Fruit fly (Drosophila melanogaster) whole organism, adult: ENCODE measurements around the gene scaf6.

Experiments used
- CG11617 ChIP-seq: fragments of 200-800 bp; sonication (Bioruptor generic); optimal IDR thresholded peaks from 2 replicates; lab custom pipeline; 2017; ENCODE audit warnings: mild to moderate bottlenecking, missing biosample characterization, missing genetic modification reagents, missing genetic modification characterization
- CG12768 ChIP-seq: fragments of 200-800 bp; sonication (Bioruptor generic); optimal IDR thresholded peaks from 2 replicates; lab custom pipeline; 2017; ENCODE audit warnings: missing biosample characterization, missing genetic modification characterization, mild to moderate bottlenecking, moderate library complexity, missing genetic modification reagents
- CG14711 ChIP-seq: fragments of 200-800 bp; sonication (Bioruptor generic); optimal IDR thresholded peaks from 2 replicates; lab custom pipeline; 2018; ENCODE audit warnings: missing biosample characterization, mild to moderate bottlenecking, missing genetic modification characterization, moderate library complexity
- CG1620 ChIP-seq: fragments of 200-800 bp; sonication (Bioruptor generic); optimal IDR thresholded peaks from 2 replicates; lab custom pipeline; 2016; ENCODE audit warnings: missing biosample characterization, missing genetic modification characterization
- CG33017 ChIP-seq: fragments of 200-800 bp; sonication (Bioruptor generic); optimal IDR thresholded peaks from 2 replicates; lab custom pipeline; 2018; ENCODE audit warnings: missing biosample characterization, mild to moderate bottlenecking, missing genetic modification characterization, moderate library complexity
- CG5204 ChIP-seq: fragments of 200-800 bp; sonication (Bioruptor generic); optimal IDR thresholded peaks from 2 replicates; lab custom pipeline; 2016; ENCODE audit warnings: missing biosample characterization, missing genetic modification characterization
- CG7045 ChIP-seq: fragments of 200-800 bp; sonication (Bioruptor generic); optimal IDR thresholded peaks from 2 replicates; lab custom pipeline; 2017; ENCODE audit warnings: missing biosample characterization, mild to moderate bottlenecking, missing genetic modification characterization
- CG7101 ChIP-seq: fragments of 200-800 bp; sonication (Bioruptor generic); optimal IDR thresholded peaks from 2 replicates; lab custom pipeline; 2018; ENCODE audit warnings: missing biosample characterization, mild to moderate bottlenecking, missing genetic modification characterization, moderate library complexity
- Clk ChIP-seq: fragments of 200-800 bp; sonication (Bioruptor generic); optimal IDR thresholded peaks from 2 replicates; lab custom pipeline; 2017; ENCODE audit warnings: missing biosample characterization, missing genetic modification characterization
- Crg-1 ChIP-seq: fragments of 200-800 bp; sonication (Bioruptor generic); optimal IDR thresholded peaks from 2 replicates; lab custom pipeline; 2016; ENCODE audit warnings: missing biosample characterization, missing genetic modification characterization
- Hr96 ChIP-seq: fragments of 200-800 bp; sonication (Bioruptor generic); optimal IDR thresholded peaks from 2 replicates; lab custom pipeline; 2016; ENCODE audit warnings: missing biosample characterization, missing genetic modification characterization
- Mnt ChIP-seq: fragments of 200-800 bp; sonication (Bioruptor generic); optimal IDR thresholded peaks from 2 replicates; lab custom pipeline; 2016; ENCODE audit warnings: missing biosample characterization, mild to moderate bottlenecking, missing genetic modification characterization
- bab1 ChIP-seq: fragments of 200-800 bp; sonication (Bioruptor generic); optimal IDR thresholded peaks from 3 replicates; lab custom pipeline; 2019; ENCODE audit warnings: missing biosample characterization, mild to moderate bottlenecking, missing genetic modification characterization, moderate library complexity
- cic ChIP-seq: fragments of 200-800 bp; sonication (Bioruptor generic); optimal IDR thresholded peaks from 2 replicates; lab custom pipeline; 2017; ENCODE audit warnings: missing biosample characterization, mild to moderate bottlenecking, missing genetic modification characterization, moderate library complexity
- cnc ChIP-seq, 2 experiments: fragments of >200 bp; optimal IDR thresholded peaks; 2 replicates each; lab custom pipeline; 2017
- kay ChIP-seq: fragments of 200-800 bp; sonication (Bioruptor generic); peaks from one replicate; lab custom pipeline; 2016; ENCODE audit warnings: missing biosample characterization, missing genetic modification characterization, borderline replicate concordance
- ovo ChIP-seq: fragments of 200-800 bp; sonication (Bioruptor generic); optimal IDR thresholded peaks from 2 replicates; lab custom pipeline; 2016; ENCODE audit warnings: missing biosample characterization, missing genetic modification characterization
- pad ChIP-seq: fragments of 200-800 bp; sonication (Bioruptor generic); optimal IDR thresholded peaks from 3 replicates; lab custom pipeline; 2017; ENCODE audit warnings: missing biosample characterization, missing genetic modification characterization, mild to moderate bottlenecking, moderate library complexity, missing genetic modification reagents
- tj ChIP-seq: fragments of 200-800 bp; sonication (Bioruptor generic); optimal IDR thresholded peaks from 3 replicates; lab custom pipeline; 2017; ENCODE audit warnings: missing biosample characterization, mild to moderate bottlenecking, missing genetic modification characterization, moderate library complexity
- toe ChIP-seq: fragments of 200-800 bp; sonication (Bioruptor generic); optimal IDR thresholded peaks from 2 replicates; lab custom pipeline; 2016; ENCODE audit warnings: missing biosample characterization, missing genetic modification characterization

scaf6 gene

DNA sequence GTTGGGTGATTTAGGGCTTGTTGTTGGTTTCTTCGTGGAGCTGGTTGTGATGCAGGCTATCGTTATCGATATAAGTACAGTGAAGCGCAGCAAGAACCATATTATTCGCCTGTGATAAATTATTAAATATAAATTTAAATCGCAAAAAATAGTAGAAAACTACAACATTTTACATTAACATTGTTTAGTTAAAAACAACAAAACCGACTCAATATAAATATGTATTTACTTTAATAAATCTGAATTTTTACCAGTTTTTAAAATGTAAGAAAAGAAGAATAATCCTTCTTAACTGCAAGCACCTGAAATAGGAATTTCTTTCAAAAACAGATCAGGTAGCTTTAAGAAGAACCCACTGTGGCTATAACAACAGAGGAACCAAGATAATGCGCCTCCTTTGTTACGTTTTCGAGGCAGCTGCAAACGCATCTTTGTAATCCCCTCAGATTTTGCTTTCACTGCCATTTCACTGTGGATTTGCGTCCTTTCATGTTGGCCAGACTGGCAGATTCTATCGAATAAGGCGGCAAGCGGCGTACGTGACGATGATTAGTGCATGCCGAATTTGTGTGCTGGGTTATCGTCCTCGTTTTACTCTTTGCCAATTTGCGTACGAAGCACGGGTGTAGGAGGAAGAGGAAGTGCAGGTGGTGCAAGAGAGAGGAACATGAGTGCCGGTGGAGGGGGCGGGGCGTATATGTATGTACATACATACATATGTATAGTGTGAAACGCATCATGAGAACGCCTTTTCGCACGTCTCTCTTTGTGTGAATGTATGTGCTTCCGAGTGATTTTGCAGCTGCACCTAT lies 31.7 kb downstream of the scaf6 start:
- TF ChIP-seq CG12768 (GFP tag; lab: Kevin White, UChicago) (peak; percentile 35), kay (GFP tag; lab: Kevin White, UChicago) (peak; percentile 91), cnc (optimal IDR thresholded peaks at IDR 0.05; lab: Kevin White, UChicago) (peak in 1 of 2 experiments; percentile 19), Hr96 (GFP tag; lab: Kevin White, UChicago) (peak; percentile 18), Crg-1 (GFP tag; lab: Kevin White, UChicago) (no peak), cic (GFP tag; lab: Kevin White, UChicago) (peak; percentile 48), toe (GFP tag; lab: Kevin White, UChicago) (no peak)

DNA sequence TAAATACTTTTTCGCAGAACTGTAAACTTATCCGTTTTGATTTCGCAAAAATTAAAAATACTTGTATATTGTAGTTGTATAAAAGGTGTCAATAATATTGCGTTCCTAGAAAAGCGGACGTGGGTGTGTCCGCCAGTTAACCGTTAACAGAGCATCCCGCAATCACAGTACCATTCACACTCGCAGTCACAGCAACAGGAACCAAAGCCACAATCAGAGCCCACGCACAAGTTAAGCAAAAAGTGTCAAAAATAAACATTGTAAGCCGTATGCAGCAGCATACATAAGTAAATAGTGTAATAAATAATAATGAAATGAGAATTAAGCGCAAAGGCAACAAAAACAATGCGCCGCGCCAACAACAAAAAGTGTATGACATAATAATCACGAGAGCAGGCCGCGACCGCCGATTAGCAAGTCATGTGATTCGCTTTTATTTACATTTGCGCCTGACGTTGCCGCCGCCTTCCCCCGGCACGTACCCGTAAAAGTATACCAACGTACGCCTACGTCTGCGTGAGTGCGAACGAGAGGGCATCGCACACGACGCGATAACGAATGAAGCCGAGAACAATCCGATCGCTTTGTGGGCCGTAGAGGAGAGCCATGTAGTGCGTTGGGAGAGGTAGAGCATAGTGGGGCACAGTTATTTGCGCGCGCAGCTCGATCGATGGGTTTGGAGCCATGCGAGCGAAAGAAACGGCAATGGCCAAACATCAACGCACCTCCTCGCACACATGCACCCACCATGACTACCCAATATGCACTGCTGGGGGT lies 32.5 kb downstream of the scaf6 start:
- TF ChIP-seq kay (GFP tag; lab: Kevin White, UChicago) (no peak), CG11617 (peak; percentile 28), tj (peak; percentile 92), CG1620 (peak; percentile 17), cic (GFP tag; lab: Kevin White, UChicago) (peak; percentile 99), CG12768 (GFP tag; lab: Kevin White, UChicago) (peak; percentile 92), ovo (GFP tag; lab: Kevin White, UChicago) (peak; percentile 82), toe (GFP tag; lab: Kevin White, UChicago) (no peak), Mnt (GFP tag; lab: Kevin White, UChicago) (peak; percentile 92), Crg-1 (GFP tag; lab: Kevin White, UChicago) (peak; percentile 2), bab1 (GFP tag; lab: Kevin White, UChicago) (peak; percentile 74), CG5204 (GFP tag; lab: Kevin White, UChicago) (peak; percentile 53), CG33017 (tag; lab: Kevin White, UChicago) (peak; percentile 69), cnc (optimal IDR thresholded peaks at IDR 0.05; lab: Kevin White, UChicago) (peak in 1 of 2 experiments; percentile 76), Hr96 (GFP tag; lab: Kevin White, UChicago) (peak; percentile 78), pad (GFP tag; lab: Kevin White, UChicago) (peak; percentile 91), Clk (peak; percentile 38), CG7101 (tag; lab: Kevin White, UChicago) (peak; percentile 44), CG7045 (GFP tag; lab: Kevin White, UChicago) (peak; percentile 53), CG14711 (tag; lab: Kevin White, UChicago) (no peak)

DNA sequence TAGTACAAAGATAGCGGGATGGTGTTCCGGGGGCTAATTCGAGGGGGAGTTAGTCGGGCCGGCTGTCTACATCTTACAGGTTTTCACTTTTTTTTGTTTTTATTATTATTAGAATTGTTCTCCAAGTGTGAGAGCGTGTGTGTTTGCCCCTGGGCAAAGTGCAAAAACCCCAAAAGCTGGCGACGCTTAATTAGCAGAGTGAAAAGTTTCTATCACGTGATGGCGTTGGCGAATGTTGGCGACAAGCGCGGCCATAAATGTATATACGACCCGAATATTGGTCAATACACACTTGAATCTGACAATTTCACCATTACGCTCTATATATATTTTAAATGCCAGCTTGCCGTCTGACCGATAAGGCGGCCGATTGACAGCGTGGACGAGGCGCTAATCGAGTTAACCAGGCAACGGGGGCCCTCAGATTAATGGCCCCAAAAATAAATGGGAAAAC lies 33.4 kb downstream of the scaf6 start:
- TF ChIP-seq cic (GFP tag; lab: Kevin White, UChicago) (peak; percentile 47), toe (GFP tag; lab: Kevin White, UChicago) (peak; percentile 9), tj (peak; percentile 12), CG33017 (tag; lab: Kevin White, UChicago) (peak; percentile 2), kay (GFP tag; lab: Kevin White, UChicago) (peak; percentile 63), Crg-1 (GFP tag; lab: Kevin White, UChicago) (no peak), pad (GFP tag; lab: Kevin White, UChicago) (no peak), ovo (GFP tag; lab: Kevin White, UChicago) (no peak)

DNA sequence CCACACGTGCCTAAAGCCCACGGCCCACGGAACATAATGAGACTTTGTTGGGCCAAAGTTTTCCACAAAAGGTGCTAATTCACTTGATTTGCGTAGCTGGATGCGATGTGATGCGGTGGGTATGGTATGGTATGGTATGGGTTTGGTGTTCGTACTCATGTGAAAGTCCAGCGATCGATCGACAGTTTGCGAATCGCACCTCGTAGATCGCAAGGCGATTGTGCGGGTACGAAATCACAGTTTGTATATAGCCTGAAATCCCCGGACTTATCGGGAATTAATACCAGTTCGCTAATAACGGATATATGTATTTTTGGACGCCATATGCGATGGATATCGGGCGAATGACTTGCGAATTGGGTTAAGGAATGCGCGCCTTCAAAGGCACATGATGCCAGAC lies 34.4 kb downstream of the scaf6 start:
- no peak for TF ChIP-seq CG7045 (GFP tag; lab: Kevin White, UChicago)
- TF ChIP-seq tj = no peak
- TF ChIP-seq Hr96 (GFP tag; lab: Kevin White, UChicago) = no peak
- peak; percentile 75 for TF ChIP-seq CG12768 (GFP tag; lab: Kevin White, UChicago)
- TF ChIP-seq CG5204 (GFP tag; lab: Kevin White, UChicago) = no peak
- TF ChIP-seq bab1 (GFP tag; lab: Kevin White, UChicago) = no peak
- peak in 1 of 2 experiments; percentile 19 for TF ChIP-seq cnc (optimal IDR thresholded peaks at IDR 0.05; lab: Kevin White, UChicago)

DNA sequence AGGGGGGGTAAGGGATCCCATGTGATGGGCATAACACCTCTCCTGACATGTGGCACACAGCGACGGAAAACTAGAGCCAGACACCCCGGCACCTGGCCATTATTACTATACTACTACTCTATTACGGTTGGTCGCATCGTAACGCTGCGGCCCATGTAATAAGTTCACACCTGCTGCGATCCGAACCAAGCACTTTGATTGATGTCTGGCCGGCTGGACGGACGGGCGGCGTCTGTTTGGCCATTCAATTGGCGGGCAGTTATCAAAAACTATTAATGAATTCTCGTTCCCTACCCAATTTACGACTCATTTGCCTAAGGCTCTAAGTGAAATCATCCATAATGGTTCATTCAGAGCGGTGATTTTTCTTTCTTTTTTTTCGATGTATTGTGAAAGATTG lies 34.9 kb downstream of the scaf6 start:
- TF ChIP-seq cic (GFP tag; lab: Kevin White, UChicago) (peak; percentile 7), kay (GFP tag; lab: Kevin White, UChicago) (peak; percentile 88), pad (GFP tag; lab: Kevin White, UChicago) (no peak), Mnt (GFP tag; lab: Kevin White, UChicago) (no peak)

DNA sequence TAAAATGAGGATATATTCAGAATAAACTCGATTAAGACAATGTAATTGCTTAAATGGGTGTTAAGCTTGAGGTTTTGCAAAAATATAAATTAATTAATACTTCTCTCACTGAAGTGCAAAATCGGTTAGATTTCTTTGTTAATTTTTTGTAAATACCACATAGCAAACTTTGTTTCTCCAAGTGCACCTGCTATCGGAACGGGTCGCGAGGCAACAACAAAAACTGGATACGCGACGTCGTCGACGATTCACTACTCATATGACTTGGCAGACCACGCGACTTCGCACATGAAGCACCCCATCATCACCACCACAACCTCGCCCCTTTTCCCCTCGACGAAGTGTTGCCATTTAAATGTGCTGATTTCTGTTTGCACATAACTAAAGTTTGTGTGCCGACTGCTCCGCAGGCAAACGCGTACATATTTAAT lies 35.3 kb downstream of the scaf6 start:
- TF ChIP-seq pad (GFP tag; lab: Kevin White, UChicago) (peak; percentile 16), tj (peak; percentile 75), CG5204 (GFP tag; lab: Kevin White, UChicago) (no peak), cic (GFP tag; lab: Kevin White, UChicago) (peak; percentile 92), Hr96 (GFP tag; lab: Kevin White, UChicago) (no peak), toe (GFP tag; lab: Kevin White, UChicago) (no peak), kay (GFP tag; lab: Kevin White, UChicago) (peak; percentile 94), CG7101 (tag; lab: Kevin White, UChicago) (no peak), Mnt (GFP tag; lab: Kevin White, UChicago) (peak; percentile 82), Clk (peak; percentile 54), CG12768 (GFP tag; lab: Kevin White, UChicago) (peak; percentile 63), CG14711 (tag; lab: Kevin White, UChicago) (no peak), Crg-1 (GFP tag; lab: Kevin White, UChicago) (no peak), cnc (optimal IDR thresholded peaks at IDR 0.05; lab: Kevin White, UChicago) (no peak), CG7045 (GFP tag; lab: Kevin White, UChicago) (peak; percentile 51), ovo (GFP tag; lab: Kevin White, UChicago) (peak; percentile 54), CG1620 (no peak), bab1 (GFP tag; lab: Kevin White, UChicago) (peak; percentile 18), CG33017 (tag; lab: Kevin White, UChicago) (peak; percentile 46), CG11617 (peak; percentile 7)
